Fruit fly (Drosophila melanogaster) whole organism, embryonic: ENCODE measurements around the gene CG13392.

ENCODE experiments used
- CG10431 ChIP-seq: fragments of 200-800 bp; sonication (Bioruptor generic); optimal IDR thresholded peaks from 3 replicates; lab custom pipeline; 2018; ENCODE audit warnings: missing biosample characterization, mild to moderate bottlenecking, missing genetic modification characterization
- CG18011 ChIP-seq: fragments of 200-800 bp; sonication (Bioruptor generic); optimal IDR thresholded peaks from 2 replicates; lab custom pipeline; 2017; ENCODE audit warnings: missing biosample characterization, missing genetic modification characterization, mild to moderate bottlenecking, moderate library complexity, missing genotype
- CG3838 ChIP-seq: fragments of 200-800 bp; sonication (Bioruptor generic); optimal IDR thresholded peaks from 3 replicates; lab custom pipeline; 2016; ENCODE audit warnings: missing biosample characterization, missing genetic modification characterization
- Poxn ChIP-seq: fragments of 200-800 bp; sonication (Bioruptor generic); IDR thresholded peaks from 2 replicates; pipeline ENCODE4 v1.3.6; 2022; ENCODE audit warnings: missing biosample characterization, missing genetic modification characterization
- fru ChIP-seq: fragments of >200 bp; optimal IDR thresholded peaks from 2 replicates; lab custom pipeline; 2017
- gfzf ChIP-seq: fragments of 200-800 bp; sonication (Bioruptor generic); optimal IDR thresholded peaks from 2 replicates; lab custom pipeline; 2016; ENCODE audit warnings: missing biosample characterization, mild to moderate bottlenecking, missing genetic modification characterization, moderate library complexity

DNA sequence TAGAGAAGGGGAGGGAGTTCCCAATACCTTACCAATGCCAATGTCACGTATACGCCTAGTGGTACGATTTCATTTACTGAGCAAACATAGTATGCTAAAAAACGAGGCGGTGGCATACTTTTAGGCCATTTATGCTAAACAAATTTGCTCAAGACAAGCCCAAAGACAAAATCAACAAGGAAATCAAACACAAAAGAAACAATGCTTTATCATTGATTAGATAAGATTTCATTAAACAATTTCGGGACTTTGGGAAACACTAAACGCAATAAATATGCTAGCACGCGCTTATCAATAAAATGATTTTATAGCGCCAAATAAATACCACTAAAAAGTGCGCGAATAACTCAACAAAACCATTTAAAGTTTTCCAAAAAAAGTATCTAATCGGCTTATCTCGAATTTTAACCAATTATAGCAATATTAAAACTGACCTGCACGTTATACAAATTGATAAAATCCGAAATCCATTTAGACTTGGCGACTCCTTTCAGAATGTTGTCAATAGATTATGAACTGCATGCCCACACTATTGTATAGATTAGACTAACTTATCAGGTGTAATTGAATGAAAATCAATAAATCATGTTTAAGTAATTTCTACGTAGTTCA, 31.9 kb downstream of the CG13392 start:
- TF ChIP-seq CG3838 (GFP tag; lab: Kevin White, UChicago) (no peak), CG10431 (GFP tag; lab: Kevin White, UChicago) (no peak), fru (lab: Kevin White, UChicago) (no peak), gfzf (no peak), Poxn (GFP tag; lab: Robert Waterston, UW) (no peak), CG18011 (GFP tag; lab: Kevin White, UChicago) (peak; percentile 17)
